Fruit fly (Drosophila melanogaster): Measurements from ENCODE around the gene CG13058.

DNA sequence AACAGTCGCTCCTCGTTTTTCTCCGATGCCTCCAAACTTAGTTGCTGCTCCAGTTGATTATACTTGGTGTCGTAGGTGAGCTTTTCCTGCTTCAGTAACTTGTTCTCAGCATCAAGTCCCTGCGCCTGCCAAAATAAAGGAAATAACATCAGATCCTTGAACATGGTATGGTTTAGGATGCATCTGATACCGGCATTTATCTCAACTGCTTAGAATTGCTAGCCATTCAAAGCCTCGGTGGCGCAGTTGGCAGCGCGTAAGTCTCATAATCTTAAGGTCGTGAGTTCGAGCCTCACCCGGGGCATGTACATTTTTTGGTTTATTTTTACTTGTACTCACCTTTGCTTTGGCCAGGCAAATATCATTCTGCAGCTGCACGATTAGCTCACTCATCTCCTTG is 21.0 kb downstream of the CG13058 start:
- no peak for TF ChIP-seq kay (GFP tag; ENCODE audit: borderline replicate concordance)
- TF ChIP-seq bab1 (GFP tag; optimal IDR thresholded peaks at IDR 0.05) = no peak
- no peak for TF ChIP-seq tj (GFP tag; optimal IDR thresholded peaks at IDR 0.05)
- TF ChIP-seq Clk (GFP tag; optimal IDR thresholded peaks at IDR 0.05) = no peak
- TF ChIP-seq Crg-1 (GFP tag; optimal IDR thresholded peaks at IDR 0.05) = no peak
